Worm (Caenorhabditis elegans): ENCODE results near the gene faah-6.

Gene faah-6

ce11 chrIII:11666819-11667218, 16.6 kb downstream of the faah-6 start:
- TF ChIP-seq nfyb-1 (GFP tag; IDR thresholded peaks at IDR 0.05) (no peak), hrde-1 (tag; optimal IDR thresholded peaks at IDR 0.05; ENCODE audit: borderline replicate concordance) (no peak), ztf-25 (GFP tag; IDR thresholded peaks at IDR 0.05) (no peak), bed-2 (GFP tag; IDR thresholded peaks at IDR 0.05) (no peak), B0336.3 (GFP tag; IDR thresholded peaks at IDR 0.05) (no peak), K12H6.12 (tag; optimal IDR thresholded peaks at IDR 0.05) (no peak), ztf-18 (tag; optimal IDR thresholded peaks at IDR 0.05) (no peak), nfya-1 (tag; optimal IDR thresholded peaks at IDR 0.05; ENCODE audit: borderline replicate concordance, insufficient read depth) (no peak), hmg-20 (GFP tag; IDR thresholded peaks at IDR 0.05) (no peak), egl-44 (GFP tag; IDR thresholded peaks at IDR 0.05) (no peak), nfya-2 (GFP tag; IDR thresholded peaks at IDR 0.05) (no peak), mxl-1 (tag; optimal IDR thresholded peaks at IDR 0.05) (no peak), dpl-1 (GFP tag; optimal IDR thresholded peaks at IDR 0.05) (no peak), sptf-2 (GFP tag; optimal IDR thresholded peaks at IDR 0.05) (no peak), atf-7 (tag; optimal IDR thresholded peaks at IDR 0.05) (no peak)

- TF ChIP-seq D2030.7 (GFP tag; IDR thresholded peaks at IDR 0.05) (no peak), ZK185.1 (tag; optimal IDR thresholded peaks at IDR 0.05; ENCODE audit: poor library complexity, severe bottlenecking) (no peak), ets-4 (GFP tag; optimal IDR thresholded peaks at IDR 0.05) (no peak)
These were observed 18.8 kb downstream of the faah-6 start for ce11 chrIII:11669008-11669407.

DNA sequence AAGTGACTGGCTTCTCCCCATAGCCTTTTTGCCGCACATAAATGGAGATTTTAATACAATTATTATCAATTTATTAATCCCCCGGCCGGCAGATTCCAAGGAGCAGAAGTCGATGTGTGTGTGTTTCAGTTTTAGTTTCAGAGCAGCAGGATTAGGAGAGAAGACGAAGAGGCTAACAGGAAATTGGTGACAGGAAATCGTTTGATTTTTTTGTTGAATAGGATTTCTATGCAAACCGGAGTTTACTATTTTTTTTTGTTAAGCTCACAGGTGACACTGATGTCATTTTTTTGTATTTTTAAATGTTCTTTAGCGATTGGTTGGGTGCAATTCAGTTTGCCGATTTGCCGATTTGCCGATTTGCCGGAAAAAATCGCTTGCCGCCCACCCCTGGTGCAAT, 30.3 kb downstream of the faah-6 start:
- no peak for TF ChIP-seq madf-10 (tag; optimal IDR thresholded peaks at IDR 0.05)
- TF ChIP-seq nhr-27 (tag; optimal IDR thresholded peaks at IDR 0.05), result no peak
- TF ChIP-seq lin-35 (GFP tag; optimal IDR thresholded peaks at IDR 0.05), result no peak
- no peak for TF ChIP-seq lir-1 (GFP tag; conservative IDR thresholded peaks at IDR 0.05)
- no peak for TF ChIP-seq F49E8.2 (tag; optimal IDR thresholded peaks at IDR 0.05; ENCODE audit: insufficient read depth)
- no peak for TF ChIP-seq ztf-26 (tag; optimal IDR thresholded peaks at IDR 0.05)
- TF ChIP-seq athp-1 (tag; optimal IDR thresholded peaks at IDR 0.05), result no peak
- no peak for TF ChIP-seq Y53F4B.3 (GFP tag; IDR thresholded peaks at IDR 0.05)
- no peak for TF ChIP-seq Y67H2A.10 (GFP tag; conservative IDR thresholded peaks at IDR 0.05)
- TF ChIP-seq hmg-1.2 (GFP tag; IDR thresholded peaks at IDR 0.05), result no peak
- TF ChIP-seq akir-1 (GFP tag; optimal IDR thresholded peaks at IDR 0.05), result no peak
- no peak for TF ChIP-seq ceh-91 (GFP tag; IDR thresholded peaks at IDR 0.05)
- no peak for TF ChIP-seq ztf-25 (GFP tag; IDR thresholded peaks at IDR 0.05)
- TF ChIP-seq let-607 (tag; optimal IDR thresholded peaks at IDR 0.05), result no peak
- no peak for TF ChIP-seq snpc-3.4 (tag; optimal IDR thresholded peaks at IDR 0.05)
- TF ChIP-seq zfh-2 (GFP tag; conservative IDR thresholded peaks at IDR 0.05), result no peak

ce11 chrIII:11681461-11682014, 31.3 kb downstream of the faah-6 start:
- no peak for TF ChIP-seq ekl-4 (GFP tag; IDR thresholded peaks at IDR 0.05)
- no peak for TF ChIP-seq snpc-3.4 (tag; optimal IDR thresholded peaks at IDR 0.05)
- TF ChIP-seq K12H6.12 (tag; optimal IDR thresholded peaks at IDR 0.05), result peak; percentile 16
- TF ChIP-seq ztf-22 (GFP tag; optimal IDR thresholded peaks at IDR 0.05), result no peak
- 0 out of 2 replicates have a peak, but pooled peaks have one; percentile 12 for TF ChIP-seq mcd-1 (GFP tag; IDR thresholded peaks at IDR 0.05)
- TF ChIP-seq zfh-2 (GFP tag; conservative IDR thresholded peaks at IDR 0.05), result peak; percentile 74

Data from whole organism, young adult.